Worm (Caenorhabditis elegans) whole organism, mixed stage, embryonic: ENCODE measurements around the gene K03B8.11.

Source experiments
- M03D4.4 ChIP-seq: sonication (generic microtip); optimal IDR thresholded peaks from 2 replicates; lab custom pipeline; 2017; ENCODE audit warnings: mild to moderate bottlenecking, missing genetic modification characterization, missing compliant biosample characterization
- bed-3 ChIP-seq: fragments of 200-800 bp; sonication (Bioruptor generic); optimal IDR thresholded peaks from 3 replicates; lab custom pipeline; 2018; ENCODE audit warnings: mild to moderate bottlenecking, missing genetic modification characterization, moderate library complexity, missing compliant biosample characterization
- blmp-1 ChIP-seq: fragments of 150-350 bp; optimal IDR thresholded peaks from 2 replicates; lab custom pipeline; 2014; ENCODE audit warnings: missing biosample characterization, missing genetic modification characterization
- ceh-39 ChIP-seq: fragments of 150-350 bp; optimal IDR thresholded peaks from 2 replicates; lab custom pipeline; 2014; ENCODE audit warnings: missing biosample characterization, missing genetic modification characterization
- ceh-43 ChIP-seq: fragments of 200-800 bp; sonication (Bioruptor generic); optimal IDR thresholded peaks from 2 replicates; lab custom pipeline; 2018; ENCODE audit warnings: mild to moderate bottlenecking, missing genetic modification characterization, moderate library complexity, missing compliant biosample characterization
- ceh-83 ChIP-seq: fragments of 200-800 bp; sonication (Bioruptor generic); optimal IDR thresholded peaks from 2 replicates; lab custom pipeline; 2018; ENCODE audit warnings: mild to moderate bottlenecking, missing genetic modification characterization, missing compliant biosample characterization
- ces-1 ChIP-seq: fragments of 150-350 bp; optimal IDR thresholded peaks from 2 replicates; lab custom pipeline; 2014; ENCODE audit warnings: missing biosample characterization, missing genetic modification reagents, missing genetic modification characterization
- cnd-1 ChIP-seq: fragments of 200-800 bp; sonication (Bioruptor generic); optimal IDR thresholded peaks from 2 replicates; lab custom pipeline; 2018; ENCODE audit warnings: mild to moderate bottlenecking, missing genetic modification characterization, missing compliant biosample characterization
- elt-3 ChIP-seq: fragments of 150-350 bp; optimal IDR thresholded peaks from 2 replicates; lab custom pipeline; 2014; ENCODE audit warnings: missing biosample characterization, missing genetic modification characterization
- flh-1 ChIP-seq: fragments of 200-800 bp; sonication (Bioruptor generic); optimal IDR thresholded peaks from 2 replicates; lab custom pipeline; 2018; ENCODE audit warnings: mild to moderate bottlenecking, missing genetic modification characterization, moderate library complexity, missing compliant biosample characterization
- ham-2 ChIP-seq: fragments of 200-800 bp; sonication (Bioruptor generic); optimal IDR thresholded peaks from 2 replicates; lab custom pipeline; 2018; ENCODE audit warnings: mild to moderate bottlenecking, missing genetic modification characterization, missing compliant biosample characterization
- hlh-1 ChIP-seq: fragments of 150-350 bp; optimal IDR thresholded peaks from 2 replicates; lab custom pipeline; 2014; ENCODE audit warnings: missing biosample characterization, missing genetic modification reagents, missing genetic modification characterization
- lin-13 ChIP-seq: fragments of 150-350 bp; optimal IDR thresholded peaks from 2 replicates; lab custom pipeline; 2014; ENCODE audit warnings: missing biosample characterization, missing genetic modification characterization
- lin-32 ChIP-seq: fragments of 200-800 bp; sonication (Bioruptor generic); optimal IDR thresholded peaks from 2 replicates; lab custom pipeline; 2018; ENCODE audit warnings: mild to moderate bottlenecking, missing genetic modification characterization, missing compliant biosample characterization
- lsy-2 ChIP-seq: fragments of 150-350 bp; optimal IDR thresholded peaks from 2 replicates; lab custom pipeline; 2014; ENCODE audit warnings: missing biosample characterization, missing genetic modification characterization
- mab-5 ChIP-seq: fragments of 150-350 bp; optimal IDR thresholded peaks from 2 replicates; lab custom pipeline; 2014; ENCODE audit warnings: missing biosample characterization, missing genetic modification characterization
- mep-1 ChIP-seq: fragments of 150-350 bp; optimal IDR thresholded peaks from 2 replicates; lab custom pipeline; 2017; ENCODE audit warnings: missing biosample characterization, missing genetic modification reagents, missing genetic modification characterization, inconsistent platforms
- mls-2 ChIP-seq: sonication (generic microtip); optimal IDR thresholded peaks from 2 replicates; lab custom pipeline; 2016; ENCODE audit warnings: mild to moderate bottlenecking, missing genetic modification characterization, moderate library complexity, missing compliant biosample characterization
- nhr-12 ChIP-seq: fragments of 150-350 bp; optimal IDR thresholded peaks from 2 replicates; lab custom pipeline; 2014; ENCODE audit warnings: missing biosample characterization, missing genetic modification characterization
- nhr-2 ChIP-seq: fragments of 150-350 bp; optimal IDR thresholded peaks from 2 replicates; lab custom pipeline; 2014; ENCODE audit warnings: missing biosample characterization, missing genetic modification characterization
- nhr-237 ChIP-seq: fragments of 150-350 bp; optimal IDR thresholded peaks from 2 replicates; lab custom pipeline; 2014; ENCODE audit warnings: missing biosample characterization, missing genetic modification characterization
- nhr-28 ChIP-seq: fragments of 150-350 bp; optimal IDR thresholded peaks from 2 replicates; lab custom pipeline; 2014; ENCODE audit warnings: missing biosample characterization, missing genetic modification characterization
- nhr-76 ChIP-seq: sonication (generic microtip); optimal IDR thresholded peaks from 2 replicates; lab custom pipeline; 2017; ENCODE audit warnings: missing biosample characterization, missing genetic modification characterization
- pha-4 ChIP-seq: fragments of 150-350 bp; optimal IDR thresholded peaks from 2 replicates; lab custom pipeline; 2018; ENCODE audit warnings: missing biosample characterization, missing genetic modification reagents, missing genetic modification characterization
- snpc-4 ChIP-seq: fragments of 150-350 bp; optimal IDR thresholded peaks from 2 replicates; lab custom pipeline; 2014; ENCODE audit warnings: missing biosample characterization, missing genetic modification characterization
- sptf-1 ChIP-seq: sonication (generic microtip); optimal IDR thresholded peaks from 2 replicates; lab custom pipeline; 2017; ENCODE audit warnings: mild to moderate bottlenecking, missing genetic modification characterization, moderate library complexity, missing compliant biosample characterization
- tbx-8 ChIP-seq: fragments of 200-800 bp; sonication (Bioruptor generic); optimal IDR thresholded peaks from 2 replicates; lab custom pipeline; 2018; ENCODE audit warnings: mild to moderate bottlenecking, missing genetic modification characterization, moderate library complexity, missing compliant biosample characterization
- unc-120 ChIP-seq: sonication (generic microtip); optimal IDR thresholded peaks from 2 replicates; lab custom pipeline; 2017; ENCODE audit warnings: missing genetic modification characterization, missing compliant biosample characterization; ENCODE audit not compliant: poor library complexity, severe bottlenecking
- unc-39 ChIP-seq: fragments of 150-350 bp; optimal IDR thresholded peaks from 2 replicates; lab custom pipeline; 2014; ENCODE audit warnings: missing biosample characterization, missing genetic modification characterization
- ztf-11 ChIP-seq: fragments of 150-350 bp; optimal IDR thresholded peaks from 2 replicates; lab custom pipeline; 2014; ENCODE audit warnings: missing biosample characterization, missing genetic modification characterization

Gene K03B8.11

DNA sequence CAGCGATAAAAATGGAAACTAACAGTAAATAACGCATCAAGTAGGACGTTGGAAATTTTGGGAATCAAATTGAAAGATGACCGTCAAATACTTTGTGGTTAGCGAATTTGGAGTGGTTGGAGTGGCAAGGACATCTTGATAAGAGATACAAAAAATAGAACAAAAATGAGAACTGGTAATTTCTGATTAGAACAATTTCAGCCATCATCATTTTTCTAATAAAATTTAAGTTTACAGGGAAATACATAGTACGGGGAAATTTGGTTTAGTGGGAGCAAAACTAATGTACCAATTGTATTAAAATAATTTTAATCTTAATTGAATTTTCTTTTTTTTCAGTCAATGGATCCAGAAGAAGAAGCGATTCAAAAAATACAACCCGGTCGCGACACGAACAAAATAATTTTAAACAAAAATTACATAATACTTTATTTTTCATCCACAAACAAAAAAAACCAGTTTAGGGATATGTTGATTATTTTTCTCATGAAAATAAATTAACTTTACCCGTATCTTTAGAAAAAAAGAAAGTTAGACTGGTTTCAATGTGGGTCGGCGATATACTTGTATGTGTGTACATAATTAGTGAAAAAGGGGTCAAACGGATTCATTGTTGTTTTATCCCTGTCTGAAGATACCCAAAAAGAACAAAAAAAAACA is 20.7 kb upstream of the K03B8.11 start, which contains the start of the genes K03B8.8 and grl-3:
K03B8.8 (minus strand) TSS at position 101 of the 660 bp plus-strand sequence.
grl-3 (plus strand) TSS at position 610 of the 660 bp plus-strand sequence.
- TF ChIP-seq mep-1 (tag; lab: Kevin White, UChicago) (no peak), pha-4 (tag; lab: Kevin White, UChicago) (no peak), mls-2 (tag; lab: Kevin White, UChicago) (no peak), lin-32 (GFP tag; lab: Kevin White, UChicago) (no peak), ham-2 (GFP tag; lab: Kevin White, UChicago) (no peak), ces-1 (GFP tag; lab: Kevin White, UChicago) (no peak), ztf-11 (tag; lab: Kevin White, UChicago) (no peak), nhr-76 (tag; lab: Kevin White, UChicago) (no peak), mab-5 (no peak), ceh-83 (GFP tag; lab: Kevin White, UChicago) (no peak), unc-39 (no peak), tbx-8 (GFP tag; lab: Kevin White, UChicago) (no peak), blmp-1 (tag; lab: Kevin White, UChicago) (no peak), nhr-2 (tag; lab: Kevin White, UChicago) (no peak), nhr-28 (tag; lab: Kevin White, UChicago) (no peak), flh-1 (GFP tag; lab: Kevin White, UChicago) (no peak)

DNA sequence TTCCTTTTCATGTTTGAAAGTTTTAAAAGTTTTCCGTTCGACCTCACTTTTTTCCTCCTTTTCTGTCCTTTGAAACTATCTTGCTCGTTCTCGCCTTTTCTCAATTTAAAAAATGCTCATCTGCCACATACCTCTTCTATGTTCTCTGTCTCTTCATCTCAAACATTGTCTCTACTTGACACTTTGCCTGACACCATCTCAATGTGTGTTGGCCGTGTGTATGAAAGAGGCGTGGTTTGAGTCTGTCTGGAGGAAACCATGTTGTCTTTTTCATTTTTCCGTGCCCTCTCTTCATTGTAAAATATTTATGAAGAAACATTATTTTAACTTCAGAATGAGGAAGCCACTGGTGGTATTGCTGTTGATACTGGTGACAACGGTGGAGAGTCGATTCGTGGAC is 17.0 kb upstream of the K03B8.11 start, which contains the start of gene K03B8.6:
K03B8.6 (plus strand) TSS at position 334 of the 400 bp plus-strand sequence.
- no peak for TF ChIP-seq nhr-12 (tag; lab: Kevin White, UChicago)
- TF ChIP-seq elt-3 = no peak
- TF ChIP-seq ces-1 (GFP tag; lab: Kevin White, UChicago) = no peak
- no peak for TF ChIP-seq mab-5
- no peak for TF ChIP-seq unc-39
- TF ChIP-seq mep-1 (tag; lab: Kevin White, UChicago) = no peak
- no peak for TF ChIP-seq sptf-1 (tag; lab: Kevin White, UChicago)
- no peak for TF ChIP-seq tbx-8 (GFP tag; lab: Kevin White, UChicago)
- TF ChIP-seq cnd-1 = no peak
- no peak for TF ChIP-seq unc-120 (tag; lab: Kevin White, UChicago)
- no peak for TF ChIP-seq snpc-4 (tag; lab: Kevin White, UChicago)
- no peak for TF ChIP-seq ceh-39 (tag; lab: Kevin White, UChicago)
- TF ChIP-seq, all 35 proteins: peak for 0

ce11 chrV:11403702-11404101 is 13.4 kb upstream of the K03B8.11 start:
- no peak for TF ChIP-seq lsy-2 (tag; lab: Kevin White, UChicago)
- TF ChIP-seq ceh-43 (GFP tag; lab: Kevin White, UChicago) = no peak
- no peak for TF ChIP-seq bed-3 (GFP tag; lab: Kevin White, UChicago)
- no peak for TF ChIP-seq nhr-12 (tag; lab: Kevin White, UChicago)
- no peak for TF ChIP-seq ztf-11 (tag; lab: Kevin White, UChicago)
- TF ChIP-seq nhr-237 (tag; lab: Kevin White, UChicago) = no peak
- no peak for TF ChIP-seq blmp-1 (tag; lab: Kevin White, UChicago)
- TF ChIP-seq nhr-76 (tag; lab: Kevin White, UChicago) = no peak

- TF ChIP-seq nhr-12 (tag; lab: Kevin White, UChicago) = no peak
- no peak for TF ChIP-seq nhr-76 (tag; lab: Kevin White, UChicago)
- TF ChIP-seq cnd-1 = no peak
- no peak for TF ChIP-seq hlh-1
- no peak for TF ChIP-seq mep-1 (tag; lab: Kevin White, UChicago)
- TF ChIP-seq M03D4.4 = no peak
Measured at ce11 chrV:11403059-11403458, 12.8 kb upstream of the K03B8.11 start.

DNA sequence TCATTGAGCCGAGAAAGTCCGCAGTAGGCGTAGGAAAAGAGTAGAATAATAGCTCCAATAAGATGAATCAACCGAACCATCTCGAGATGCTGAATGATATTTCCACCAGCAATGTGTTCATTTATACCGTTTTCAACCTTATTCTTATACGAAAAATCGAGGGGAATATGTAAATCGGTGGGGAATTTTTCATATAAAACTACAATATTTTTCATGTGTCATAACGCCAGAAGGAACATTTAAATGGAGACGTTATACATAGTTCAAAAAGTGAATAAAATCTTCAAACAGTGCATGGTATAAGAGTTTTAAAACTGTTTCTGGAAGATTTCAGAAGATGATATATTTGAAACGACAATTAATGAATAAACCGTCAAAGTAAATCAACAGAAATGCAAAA is 12.3 kb upstream of the K03B8.11 start, which contains the start of gene nas-19:
nas-19 (minus strand) TSS at position 101 of the 400 bp plus-strand sequence.
- TF ChIP-seq ces-1 (GFP tag; lab: Kevin White, UChicago) (no peak), lin-13 (no peak), bed-3 (GFP tag; lab: Kevin White, UChicago) (no peak), mab-5 (no peak)
